Worm (Caenorhabditis elegans) whole organism, L2 larva: ENCODE results near the gene C02F5.3.

Experiments used
- C34F6.9 ChIP-seq: fragments of 150-350 bp; optimal IDR thresholded peaks from 2 replicates; lab custom pipeline; 2014; ENCODE audit warnings: missing biosample characterization, missing genetic modification characterization
- F13H6.1 ChIP-seq: sonication (generic microtip); optimal IDR thresholded peaks from 2 replicates; lab custom pipeline; 2016; ENCODE audit warnings: missing genetic modification characterization, missing compliant biosample characterization
- R02D3.7 ChIP-seq: fragments of 150-350 bp; optimal IDR thresholded peaks from 2 replicates; lab custom pipeline; 2014; ENCODE audit warnings: missing biosample characterization, missing genetic modification characterization
- Y55F3AM.14 ChIP-seq: fragments of 200-800 bp; sonication (Bioruptor generic); optimal IDR thresholded peaks from 2 replicates; lab custom pipeline; 2018; ENCODE audit warnings: mild to moderate bottlenecking, missing genetic modification characterization, missing compliant biosample characterization
- ZK546.5 ChIP-seq: sonication (generic microtip); optimal IDR thresholded peaks from 2 replicates; lab custom pipeline; 2017; ENCODE audit warnings: missing biosample characterization, missing genetic modification characterization
- alr-1 ChIP-seq: fragments of 150-350 bp; optimal IDR thresholded peaks from 2 replicates; lab custom pipeline; 2014; ENCODE audit warnings: missing biosample characterization, missing genetic modification characterization
- aly-2 ChIP-seq: fragments of 150-350 bp; optimal IDR thresholded peaks from 2 replicates; lab custom pipeline; 2014; ENCODE audit warnings: missing biosample characterization, missing genetic modification characterization
- ama-1 ChIP-seq: fragments of 150-350 bp; optimal IDR thresholded peaks from 2 replicates; lab custom pipeline; 2018; ENCODE audit warnings: inconsistent platforms
- blmp-1 ChIP-seq: sonication (generic microtip); optimal IDR thresholded peaks from 2 replicates; lab custom pipeline; 2017; ENCODE audit warnings: missing genetic modification characterization, mild to moderate bottlenecking, missing compliant biosample characterization, antibody characterized with exemption, moderate library complexity; ENCODE audit not compliant: insufficient read depth
- ceh-16 ChIP-seq: fragments of 150-350 bp; optimal IDR thresholded peaks from 2 replicates; lab custom pipeline; 2014; ENCODE audit warnings: missing biosample characterization, missing genetic modification characterization
- ceh-82 ChIP-seq: fragments of 150-350 bp; optimal IDR thresholded peaks from 2 replicates; lab custom pipeline; 2014; ENCODE audit warnings: missing biosample characterization, missing genetic modification characterization
- crh-2 ChIP-seq: sonication (generic microtip); optimal IDR thresholded peaks from 2 replicates; lab custom pipeline; 2017; ENCODE audit warnings: missing biosample characterization, missing genetic modification characterization
- dmd-4 ChIP-seq: sonication (generic microtip); optimal IDR thresholded peaks from 2 replicates; lab custom pipeline; 2017; ENCODE audit warnings: missing biosample characterization, missing genetic modification characterization
- egl-27 ChIP-seq: sonication (generic microtip); optimal IDR thresholded peaks from 3 replicates; lab custom pipeline; 2017; ENCODE audit warnings: missing biosample characterization, missing genetic modification reagents, missing genetic modification characterization
- elt-1 ChIP-seq: fragments of 150-350 bp; optimal IDR thresholded peaks from 2 replicates; lab custom pipeline; 2014; ENCODE audit warnings: missing biosample characterization, missing genetic modification characterization
- fos-1 ChIP-seq: fragments of 150-350 bp; optimal IDR thresholded peaks from 2 replicates; lab custom pipeline; 2014; ENCODE audit warnings: missing biosample characterization, missing genetic modification characterization
- gmeb-1 ChIP-seq: fragments of 150-350 bp; optimal IDR thresholded peaks from 2 replicates; lab custom pipeline; 2014; ENCODE audit warnings: missing biosample characterization, missing genetic modification characterization
- lin-11 ChIP-seq: fragments of 150-350 bp; sonication (generic microtip); optimal IDR thresholded peaks from 2 replicates; lab custom pipeline; 2014; ENCODE audit warnings: missing biosample characterization, missing genetic modification characterization, inconsistent platforms, mixed read lengths
- lin-13 ChIP-seq: fragments of 150-350 bp; optimal IDR thresholded peaks from 2 replicates; lab custom pipeline; 2014; ENCODE audit warnings: missing biosample characterization, missing genetic modification reagents, missing genetic modification characterization
- lin-39 ChIP-seq: fragments of 150-350 bp; optimal IDR thresholded peaks from 2 replicates; lab custom pipeline; 2014; ENCODE audit warnings: missing biosample characterization, missing genetic modification reagents, missing genetic modification characterization
- lsy-2 ChIP-seq, 2 experiments: fragments of 150-350 bp in 1 of 2; sonication (generic microtip) in 1 of 2; optimal IDR thresholded peaks; 2 replicates each; lab custom pipeline; 2014 to 2017; ENCODE audit warnings: missing biosample characterization in 2 of 2, missing genetic modification characterization in 2 of 2
- mab-5 ChIP-seq: fragments of 150-350 bp; optimal IDR thresholded peaks from 2 replicates; lab custom pipeline; 2014; ENCODE audit warnings: missing biosample characterization, missing genetic modification characterization
- mbf-1 ChIP-seq: sonication (generic microtip); optimal IDR thresholded peaks from 2 replicates; lab custom pipeline; 2017; ENCODE audit warnings: missing biosample characterization, missing genetic modification characterization
- mdl-1 ChIP-seq, 2 experiments: fragments of 150-350 bp in 1 of 2; sonication (generic microtip) in 1 of 2; optimal IDR thresholded peaks; 2 replicates each; lab custom pipeline; 2017; ENCODE audit warnings: missing biosample characterization in 2 of 2, missing genetic modification characterization in 2 of 2
- nhr-10 ChIP-seq: sonication (generic microtip); optimal IDR thresholded peaks from 2 replicates; lab custom pipeline; 2017; ENCODE audit warnings: missing biosample characterization, missing genetic modification characterization
- nhr-11 ChIP-seq: fragments of 150-350 bp; optimal IDR thresholded peaks from 2 replicates; lab custom pipeline; 2014; ENCODE audit warnings: missing biosample characterization, missing genetic modification characterization
- nhr-12 ChIP-seq: fragments of 150-350 bp; optimal IDR thresholded peaks from 2 replicates; lab custom pipeline; 2014; ENCODE audit warnings: missing biosample characterization, missing genetic modification characterization
- nhr-129 ChIP-seq: fragments of 150-350 bp; optimal IDR thresholded peaks from 2 replicates; lab custom pipeline; 2014; ENCODE audit warnings: missing biosample characterization, missing genetic modification characterization
- nhr-21 ChIP-seq: fragments of 150-350 bp; optimal IDR thresholded peaks from 2 replicates; lab custom pipeline; 2014; ENCODE audit warnings: missing biosample characterization, missing genetic modification characterization
- nhr-23 ChIP-seq: fragments of 150-350 bp; optimal IDR thresholded peaks from 2 replicates; lab custom pipeline; 2014; ENCODE audit warnings: missing biosample characterization, missing genetic modification reagents, missing genetic modification characterization
- nhr-237 ChIP-seq: fragments of 150-350 bp; optimal IDR thresholded peaks from 2 replicates; lab custom pipeline; 2014; ENCODE audit warnings: missing biosample characterization, missing genetic modification characterization
- nhr-25 ChIP-seq: fragments of 150-350 bp; sonication (generic microtip); optimal IDR thresholded peaks from 3 replicates; lab custom pipeline; 2014; ENCODE audit warnings: missing biosample characterization, missing genetic modification characterization
- nhr-6 ChIP-seq: fragments of 150-350 bp; optimal IDR thresholded peaks from 2 replicates; lab custom pipeline; 2014; ENCODE audit warnings: missing biosample characterization, missing genetic modification characterization
- nhr-77 ChIP-seq: fragments of 150-350 bp; optimal IDR thresholded peaks from 2 replicates; lab custom pipeline; 2014; ENCODE audit warnings: missing biosample characterization, missing genetic modification characterization
- peb-1 ChIP-seq: fragments of 150-350 bp; optimal IDR thresholded peaks from 2 replicates; lab custom pipeline; 2014; ENCODE audit warnings: missing biosample characterization, missing genetic modification characterization
- sem-4 ChIP-seq: fragments of 150-350 bp; optimal IDR thresholded peaks from 2 replicates; lab custom pipeline; 2014; ENCODE audit warnings: missing biosample characterization, missing genetic modification reagents, missing genetic modification characterization
- skn-1 ChIP-seq: sonication (generic microtip); optimal IDR thresholded peaks from 2 replicates; lab custom pipeline; 2017; ENCODE audit warnings: missing biosample characterization, missing genetic modification characterization
- sma-9 ChIP-seq, 2 experiments: fragments of 150-350 bp in 1 of 2; sonication (generic microtip) in 1 of 2; optimal IDR thresholded peaks; 2 replicates each; lab custom pipeline; 2014 to 2016; ENCODE audit warnings: missing genetic modification characterization in 2 of 2, mild to moderate bottlenecking in 1 of 2, missing biosample characterization in 1 of 2, missing compliant biosample characterization in 1 of 2, missing genetic modification reagents in 1 of 2, moderate library complexity in 1 of 2
- snpc-4 ChIP-seq: fragments of 150-350 bp; optimal IDR thresholded peaks from 2 replicates; lab custom pipeline; 2014; ENCODE audit warnings: missing biosample characterization, missing genetic modification characterization
- unc-39 ChIP-seq: fragments of 150-350 bp; optimal IDR thresholded peaks from 2 replicates; lab custom pipeline; 2014; ENCODE audit warnings: missing biosample characterization, missing genetic modification characterization
- unc-55 ChIP-seq: fragments of 150-350 bp; sonication (generic microtip); optimal IDR thresholded peaks from 3 replicates; lab custom pipeline; 2014; ENCODE audit warnings: missing biosample characterization, missing genetic modification reagents, missing genetic modification characterization
- unc-62 ChIP-seq: fragments of 150-350 bp; optimal IDR thresholded peaks from 2 replicates; lab custom pipeline; 2014; ENCODE audit warnings: missing biosample characterization, missing genetic modification reagents, missing genetic modification characterization
- zag-1 ChIP-seq: fragments of 150-350 bp; optimal IDR thresholded peaks from 2 replicates; lab custom pipeline; 2014; ENCODE audit warnings: missing biosample characterization, missing genetic modification characterization
- ztf-1 ChIP-seq: fragments of 200-800 bp; sonication (Bioruptor generic); conservative IDR thresholded peaks from 2 replicates; pipeline ENCODE4 v1.3.6; 2022; ENCODE audit warnings: missing genetic modification characterization, missing compliant biosample characterization
- ztf-11 ChIP-seq: sonication (generic microtip); optimal IDR thresholded peaks from 2 replicates; lab custom pipeline; 2017; ENCODE audit warnings: missing biosample characterization, missing genetic modification characterization
- ztf-4 ChIP-seq: fragments of 150-350 bp; optimal IDR thresholded peaks from 2 replicates; lab custom pipeline; 2014; ENCODE audit warnings: missing biosample characterization, missing genetic modification characterization

The C02F5.3 gene

DNA sequence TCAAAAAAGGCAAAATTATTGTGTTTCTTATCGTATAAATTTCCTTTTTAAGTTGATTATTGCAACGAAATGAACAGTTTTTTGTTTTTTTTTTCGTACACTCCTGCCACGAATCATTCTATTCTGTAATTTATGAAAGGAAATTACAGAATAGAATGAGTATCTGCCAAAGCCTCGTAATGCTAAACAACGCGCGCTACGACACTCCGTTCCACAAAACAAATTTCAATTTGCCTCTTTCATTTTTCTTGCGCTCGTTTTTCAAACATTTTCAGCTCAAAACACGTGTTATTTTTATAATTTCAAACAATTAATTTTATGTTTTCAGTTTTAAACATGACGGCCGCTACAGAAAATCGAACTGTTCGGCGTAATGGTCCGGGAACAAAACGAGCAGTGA lies 20.9 kb upstream of the C02F5.3 start, which contains the start of gene mob-4:
Gene mob-4 (plus strand): TSS at position 329 of the 400 bp plus-strand sequence.
- peak in 1 of 2 experiments; percentile 32 for TF ChIP-seq lsy-2 (tag; optimal IDR thresholded peaks at IDR 0.05; lab: Kevin White, UChicago)
- TF ChIP-seq unc-55 (GFP tag; lab: Kevin White, UChicago), result peak; percentile 32
- no peak for TF ChIP-seq dmd-4 (tag; lab: Kevin White, UChicago)
- no peak for TF ChIP-seq nhr-129 (tag; lab: Kevin White, UChicago)
- TF ChIP-seq egl-27 (tag; lab: Kevin White, UChicago), result no peak

DNA sequence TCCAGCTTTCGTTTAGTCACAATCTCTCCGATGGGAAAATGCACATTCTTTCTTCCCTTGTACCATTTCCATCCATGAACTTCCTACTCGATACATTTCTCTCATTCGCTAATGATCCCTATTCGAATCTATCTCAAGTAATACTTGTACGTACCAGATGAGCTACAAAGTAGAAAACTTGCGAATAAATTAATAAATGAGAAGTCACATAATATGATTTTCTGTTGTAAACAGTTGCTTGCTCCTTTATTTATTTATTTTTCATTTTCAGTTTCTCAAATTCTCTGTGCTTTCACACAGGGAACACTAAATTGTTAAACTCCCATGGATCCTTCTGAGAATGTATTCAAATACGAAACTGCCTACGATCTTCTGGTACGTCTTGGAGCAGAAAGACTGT lies 19.5 kb upstream of the C02F5.3 start, which contains the start of gene rfs-1:
Gene rfs-1 (plus strand): TSS at position 301 of the 400 bp plus-strand sequence.
- no peak for TF ChIP-seq nhr-129 (tag; lab: Kevin White, UChicago)
- TF ChIP-seq ztf-4 (tag; lab: Kevin White, UChicago), result no peak
- TF ChIP-seq crh-2 (tag; lab: Kevin White, UChicago), result no peak
- TF ChIP-seq aly-2 (tag; lab: Kevin White, UChicago), result no peak
- TF ChIP-seq zag-1 (tag; lab: Kevin White, UChicago), result no peak
- no peak for TF ChIP-seq lsy-2 (tag; optimal IDR thresholded peaks at IDR 0.05; lab: Kevin White, UChicago)
- no peak for TF ChIP-seq elt-1 (tag; lab: Kevin White, UChicago)
- no peak for TF ChIP-seq sma-9 (GFP tag; optimal IDR thresholded peaks at IDR 0.05; lab: Kevin White, UChicago)
- no peak for TF ChIP-seq sma-9 (tag; optimal IDR thresholded peaks at IDR 0.05; lab: Kevin White, UChicago)
- no peak for TF ChIP-seq egl-27 (tag; lab: Kevin White, UChicago)
- TF ChIP-seq ZK546.5 (tag; lab: Kevin White, UChicago), result no peak
- no peak for TF ChIP-seq F13H6.1 (tag; lab: Kevin White, UChicago)
- TF ChIP-seq nhr-25 (tag; lab: Kevin White, UChicago), result no peak
- TF ChIP-seq ceh-82 (tag; lab: Kevin White, UChicago), result no peak
- TF ChIP-seq ama-1, result no peak
- no peak for TF ChIP-seq nhr-237 (tag; lab: Kevin White, UChicago)

DNA sequence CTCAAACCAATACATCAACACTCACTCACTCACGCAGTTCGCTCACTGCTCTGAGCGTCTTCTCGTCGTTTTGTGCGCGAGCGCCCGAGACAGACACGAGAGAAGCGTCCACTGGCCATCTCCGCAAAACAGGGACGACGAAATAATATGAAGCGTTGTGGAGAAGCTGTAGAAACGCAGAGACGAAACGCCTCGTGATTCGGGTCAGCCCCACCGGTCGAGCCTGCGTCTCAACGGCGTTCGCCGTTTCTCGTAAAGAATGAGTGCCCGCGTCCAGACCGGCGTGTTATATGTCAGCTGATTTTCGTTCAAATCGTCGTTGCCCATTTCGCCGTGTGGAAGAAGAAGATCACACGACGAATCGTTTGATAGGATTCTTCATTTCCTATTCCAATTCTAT lies 18.2 kb upstream of the C02F5.3 start, which contains the start of gene fbxl-1:
Gene fbxl-1 (plus strand): TSS at position 320 of the 400 bp plus-strand sequence.
- TF ChIP-seq aly-2 (tag; lab: Kevin White, UChicago) (no peak), dmd-4 (tag; lab: Kevin White, UChicago) (no peak), nhr-23 (no peak), fos-1 (tag; lab: Kevin White, UChicago) (peak; percentile 70), nhr-25 (tag; lab: Kevin White, UChicago) (peak; percentile 54), nhr-21 (tag; lab: Kevin White, UChicago) (peak; percentile 66), nhr-10 (tag; lab: Kevin White, UChicago) (no peak), gmeb-1 (tag; lab: Kevin White, UChicago) (peak; percentile 44), unc-62 (GFP tag; lab: Kevin White, UChicago) (no peak), zag-1 (tag; lab: Kevin White, UChicago) (peak; percentile 66), F13H6.1 (tag; lab: Kevin White, UChicago) (peak; percentile 87), crh-2 (tag; lab: Kevin White, UChicago) (peak; percentile 75), lin-11 (peak; percentile 92), C34F6.9 (peak; percentile 96), ztf-4 (tag; lab: Kevin White, UChicago) (peak; percentile 38), ztf-11 (tag; lab: Kevin White, UChicago) (no peak), ceh-82 (tag; lab: Kevin White, UChicago) (no peak), mbf-1 (tag; lab: Kevin White, UChicago) (no peak), elt-1 (tag; lab: Kevin White, UChicago) (no peak), nhr-77 (no peak), ama-1 (no peak), peb-1 (tag; lab: Kevin White, UChicago) (no peak), lin-39 (tag; lab: Kevin White, UChicago) (no peak), unc-39 (tag; lab: Kevin White, UChicago) (no peak), nhr-129 (tag; lab: Kevin White, UChicago) (peak; percentile 91), unc-55 (GFP tag; lab: Kevin White, UChicago) (peak; percentile 76), skn-1 (no peak), lin-13 (GFP tag; lab: Kevin White, UChicago) (peak; percentile 51), lsy-2 (tag; optimal IDR thresholded peaks at IDR 0.05; lab: Kevin White, UChicago) (peak in 1 of 2 experiments; percentile 88), alr-1 (tag; lab: Kevin White, UChicago) (no peak), egl-27 (tag; lab: Kevin White, UChicago) (peak; percentile 30), ceh-16 (tag; lab: Kevin White, UChicago) (no peak), mdl-1 (tag; optimal IDR thresholded peaks at IDR 0.05; lab: Kevin White, UChicago) (peak; percentile 78 to 92), nhr-6 (peak; percentile 18), sem-4 (tag; lab: Kevin White, UChicago) (peak; percentile 88), mab-5 (tag; lab: Kevin White, UChicago) (peak; percentile 57), ztf-1 (GFP tag; lab: Robert Waterston, UW) (no peak), snpc-4 (tag; lab: Kevin White, UChicago) (peak; percentile 64), nhr-12 (tag; lab: Kevin White, UChicago) (no peak), R02D3.7 (tag; lab: Kevin White, UChicago) (no peak), sma-9 (GFP tag; optimal IDR thresholded peaks at IDR 0.05; lab: Kevin White, UChicago) (peak; percentile 86), sma-9 (tag; optimal IDR thresholded peaks at IDR 0.05; lab: Kevin White, UChicago) (no peak), Y55F3AM.14 (GFP tag; lab: Kevin White, UChicago) (peak; percentile 71), nhr-11 (no peak), blmp-1 (tag; lab: Kevin White, UChicago) (no peak)
